Worm (Caenorhabditis elegans) whole organism, L2 larva: ENCODE data around the gene F28H7.2.

Source experiments
- C34F6.9 ChIP-seq: fragments of 150-350 bp; optimal IDR thresholded peaks from 2 replicates; lab custom pipeline; 2014; ENCODE audit warnings: missing biosample characterization, missing genetic modification characterization
- R02D3.7 ChIP-seq: fragments of 150-350 bp; optimal IDR thresholded peaks from 2 replicates; lab custom pipeline; 2014; ENCODE audit warnings: missing biosample characterization, missing genetic modification characterization
- alr-1 ChIP-seq: fragments of 150-350 bp; optimal IDR thresholded peaks from 2 replicates; lab custom pipeline; 2014; ENCODE audit warnings: missing biosample characterization, missing genetic modification characterization
- ama-1 ChIP-seq: fragments of 150-350 bp; optimal IDR thresholded peaks from 2 replicates; lab custom pipeline; 2018; ENCODE audit warnings: inconsistent platforms
- blmp-1 ChIP-seq: sonication (generic microtip); optimal IDR thresholded peaks from 2 replicates; lab custom pipeline; 2017; ENCODE audit warnings: missing genetic modification characterization, mild to moderate bottlenecking, missing compliant biosample characterization, antibody characterized with exemption, moderate library complexity; ENCODE audit not compliant: insufficient read depth
- ceh-82 ChIP-seq: fragments of 150-350 bp; optimal IDR thresholded peaks from 2 replicates; lab custom pipeline; 2014; ENCODE audit warnings: missing biosample characterization, missing genetic modification characterization
- crh-2 ChIP-seq: sonication (generic microtip); optimal IDR thresholded peaks from 2 replicates; lab custom pipeline; 2017; ENCODE audit warnings: missing biosample characterization, missing genetic modification characterization
- dmd-4 ChIP-seq: sonication (generic microtip); optimal IDR thresholded peaks from 2 replicates; lab custom pipeline; 2017; ENCODE audit warnings: missing biosample characterization, missing genetic modification characterization
- egl-27 ChIP-seq: sonication (generic microtip); optimal IDR thresholded peaks from 3 replicates; lab custom pipeline; 2017; ENCODE audit warnings: missing biosample characterization, missing genetic modification reagents, missing genetic modification characterization
- elt-1 ChIP-seq: fragments of 150-350 bp; optimal IDR thresholded peaks from 2 replicates; lab custom pipeline; 2014; ENCODE audit warnings: missing biosample characterization, missing genetic modification characterization
- fos-1 ChIP-seq: fragments of 150-350 bp; optimal IDR thresholded peaks from 2 replicates; lab custom pipeline; 2014; ENCODE audit warnings: missing biosample characterization, missing genetic modification characterization
- gmeb-1 ChIP-seq: fragments of 150-350 bp; optimal IDR thresholded peaks from 2 replicates; lab custom pipeline; 2014; ENCODE audit warnings: missing biosample characterization, missing genetic modification characterization
- lin-11 ChIP-seq: fragments of 150-350 bp; sonication (generic microtip); optimal IDR thresholded peaks from 2 replicates; lab custom pipeline; 2014; ENCODE audit warnings: missing biosample characterization, missing genetic modification characterization, inconsistent platforms, mixed read lengths
- lin-13 ChIP-seq: fragments of 150-350 bp; optimal IDR thresholded peaks from 2 replicates; lab custom pipeline; 2014; ENCODE audit warnings: missing biosample characterization, missing genetic modification reagents, missing genetic modification characterization
- lin-39 ChIP-seq: fragments of 150-350 bp; optimal IDR thresholded peaks from 2 replicates; lab custom pipeline; 2014; ENCODE audit warnings: missing biosample characterization, missing genetic modification reagents, missing genetic modification characterization
- lsy-2 ChIP-seq, 2 experiments: fragments of 150-350 bp in 1 of 2; sonication (generic microtip) in 1 of 2; optimal IDR thresholded peaks; 2 replicates each; lab custom pipeline; 2014 to 2017; ENCODE audit warnings: missing biosample characterization in 2 of 2, missing genetic modification characterization in 2 of 2
- mab-5 ChIP-seq: fragments of 150-350 bp; optimal IDR thresholded peaks from 2 replicates; lab custom pipeline; 2014; ENCODE audit warnings: missing biosample characterization, missing genetic modification characterization
- nhr-10 ChIP-seq: sonication (generic microtip); optimal IDR thresholded peaks from 2 replicates; lab custom pipeline; 2017; ENCODE audit warnings: missing biosample characterization, missing genetic modification characterization
- nhr-129 ChIP-seq: fragments of 150-350 bp; optimal IDR thresholded peaks from 2 replicates; lab custom pipeline; 2014; ENCODE audit warnings: missing biosample characterization, missing genetic modification characterization
- nhr-21 ChIP-seq: fragments of 150-350 bp; optimal IDR thresholded peaks from 2 replicates; lab custom pipeline; 2014; ENCODE audit warnings: missing biosample characterization, missing genetic modification characterization
- nhr-23 ChIP-seq: fragments of 150-350 bp; optimal IDR thresholded peaks from 2 replicates; lab custom pipeline; 2014; ENCODE audit warnings: missing biosample characterization, missing genetic modification reagents, missing genetic modification characterization
- nhr-237 ChIP-seq: fragments of 150-350 bp; optimal IDR thresholded peaks from 2 replicates; lab custom pipeline; 2014; ENCODE audit warnings: missing biosample characterization, missing genetic modification characterization
- nhr-6 ChIP-seq: fragments of 150-350 bp; optimal IDR thresholded peaks from 2 replicates; lab custom pipeline; 2014; ENCODE audit warnings: missing biosample characterization, missing genetic modification characterization
- nhr-77 ChIP-seq: fragments of 150-350 bp; optimal IDR thresholded peaks from 2 replicates; lab custom pipeline; 2014; ENCODE audit warnings: missing biosample characterization, missing genetic modification characterization
- peb-1 ChIP-seq: fragments of 150-350 bp; optimal IDR thresholded peaks from 2 replicates; lab custom pipeline; 2014; ENCODE audit warnings: missing biosample characterization, missing genetic modification characterization
- sem-4 ChIP-seq: fragments of 150-350 bp; optimal IDR thresholded peaks from 2 replicates; lab custom pipeline; 2014; ENCODE audit warnings: missing biosample characterization, missing genetic modification reagents, missing genetic modification characterization
- skn-1 ChIP-seq: sonication (generic microtip); optimal IDR thresholded peaks from 2 replicates; lab custom pipeline; 2017; ENCODE audit warnings: missing biosample characterization, missing genetic modification characterization
- sma-3 ChIP-seq: sonication (generic microtip); optimal IDR thresholded peaks from 2 replicates; lab custom pipeline; 2016; ENCODE audit warnings: missing genetic modification reagents, missing genetic modification characterization, missing compliant biosample characterization
- sma-9 ChIP-seq, 2 experiments: fragments of 150-350 bp in 1 of 2; sonication (generic microtip) in 1 of 2; optimal IDR thresholded peaks; 2 replicates each; lab custom pipeline; 2014 to 2016; ENCODE audit warnings: missing genetic modification characterization in 2 of 2, mild to moderate bottlenecking in 1 of 2, missing biosample characterization in 1 of 2, missing compliant biosample characterization in 1 of 2, missing genetic modification reagents in 1 of 2, moderate library complexity in 1 of 2
- snpc-4 ChIP-seq: fragments of 150-350 bp; optimal IDR thresholded peaks from 2 replicates; lab custom pipeline; 2014; ENCODE audit warnings: missing biosample characterization, missing genetic modification characterization
- unc-39 ChIP-seq: fragments of 150-350 bp; optimal IDR thresholded peaks from 2 replicates; lab custom pipeline; 2014; ENCODE audit warnings: missing biosample characterization, missing genetic modification characterization
- unc-55 ChIP-seq: fragments of 150-350 bp; sonication (generic microtip); optimal IDR thresholded peaks from 3 replicates; lab custom pipeline; 2014; ENCODE audit warnings: missing biosample characterization, missing genetic modification reagents, missing genetic modification characterization
- unc-62 ChIP-seq: fragments of 150-350 bp; optimal IDR thresholded peaks from 2 replicates; lab custom pipeline; 2014; ENCODE audit warnings: missing biosample characterization, missing genetic modification reagents, missing genetic modification characterization
- zag-1 ChIP-seq: fragments of 150-350 bp; optimal IDR thresholded peaks from 2 replicates; lab custom pipeline; 2014; ENCODE audit warnings: missing biosample characterization, missing genetic modification characterization
- ztf-1 ChIP-seq: fragments of 200-800 bp; sonication (Bioruptor generic); conservative IDR thresholded peaks from 2 replicates; pipeline ENCODE4 v1.3.6; 2022; ENCODE audit warnings: missing genetic modification characterization, missing compliant biosample characterization
- ztf-11 ChIP-seq: sonication (generic microtip); optimal IDR thresholded peaks from 2 replicates; lab custom pipeline; 2017; ENCODE audit warnings: missing biosample characterization, missing genetic modification characterization
- ztf-4 ChIP-seq: fragments of 150-350 bp; optimal IDR thresholded peaks from 2 replicates; lab custom pipeline; 2014; ENCODE audit warnings: missing biosample characterization, missing genetic modification characterization

F28H7.2 gene

ce11 chrV:10770026-10770425 is 22.3 kb downstream of the F28H7.2 start, which contains the start of the genes D1054.1 and pas-2:
TSS of gene D1054.1 (minus strand) at chrV:10770217.
TSS of gene pas-2 (plus strand) at chrV:10770368.
- TF ChIP-seq unc-55 = no peak
- TF ChIP-seq C34F6.9 (tag; lab: Kevin White, UChicago) = peak; percentile 50
- no peak for TF ChIP-seq nhr-10 (tag; lab: Kevin White, UChicago)
- TF ChIP-seq lsy-2 (tag; optimal IDR thresholded peaks at IDR 0.05; lab: Kevin White, UChicago) = peak in 1 of 2 experiments; percentile 36
- no peak for TF ChIP-seq nhr-129 (tag; lab: Kevin White, UChicago)
- no peak for TF ChIP-seq ztf-1 (GFP tag; lab: Robert Waterston, UW)
- no peak for TF ChIP-seq R02D3.7 (tag; lab: Kevin White, UChicago)
- TF ChIP-seq unc-39 (tag; lab: Kevin White, UChicago) = no peak
- no peak for TF ChIP-seq ama-1 (lab: Kevin White, UChicago)
- no peak for TF ChIP-seq nhr-6 (tag; lab: Kevin White, UChicago)
- TF ChIP-seq ceh-82 (tag; lab: Kevin White, UChicago) = no peak
- no peak for TF ChIP-seq egl-27 (tag; lab: Kevin White, UChicago)
- TF ChIP-seq mab-5 (tag; lab: Kevin White, UChicago) = no peak
- no peak for TF ChIP-seq blmp-1 (tag; lab: Kevin White, UChicago)
- no peak for TF ChIP-seq snpc-4 (tag; lab: Kevin White, UChicago)
- TF ChIP-seq lin-39 (tag; lab: Kevin White, UChicago) = no peak
- TF ChIP-seq ztf-4 (tag; lab: Kevin White, UChicago) = no peak
- TF ChIP-seq gmeb-1 (tag; lab: Kevin White, UChicago) = no peak
- no peak for TF ChIP-seq sma-3
- TF ChIP-seq sma-9 (GFP tag; optimal IDR thresholded peaks at IDR 0.05; lab: Kevin White, UChicago) = no peak
- no peak for TF ChIP-seq sma-9 (tag; optimal IDR thresholded peaks at IDR 0.05; lab: Kevin White, UChicago)
- TF ChIP-seq skn-1 (tag; lab: Kevin White, UChicago) = peak; percentile 81
- no peak for TF ChIP-seq elt-1 (tag; lab: Kevin White, UChicago)
- TF ChIP-seq peb-1 (tag; lab: Kevin White, UChicago) = no peak
- TF ChIP-seq nhr-21 (tag; lab: Kevin White, UChicago) = no peak
- TF ChIP-seq alr-1 (tag; lab: Kevin White, UChicago) = no peak
- TF ChIP-seq ztf-11 (tag; lab: Kevin White, UChicago) = no peak
- TF ChIP-seq lin-11 (tag; lab: Kevin White, UChicago) = no peak
- TF ChIP-seq nhr-237 (tag; lab: Kevin White, UChicago) = no peak
- TF ChIP-seq nhr-77 = no peak
- TF ChIP-seq dmd-4 (tag; lab: Kevin White, UChicago) = no peak
- no peak for TF ChIP-seq zag-1 (tag; lab: Kevin White, UChicago)
- peak; percentile 24 for TF ChIP-seq crh-2 (tag; lab: Kevin White, UChicago)
- TF ChIP-seq sem-4 (tag; lab: Kevin White, UChicago) = no peak
- no peak for TF ChIP-seq fos-1

- TF ChIP-seq dmd-4 (tag; lab: Kevin White, UChicago) (no peak), nhr-237 (tag; lab: Kevin White, UChicago) (no peak), lsy-2 (tag; optimal IDR thresholded peaks at IDR 0.05; lab: Kevin White, UChicago) (no peak), nhr-6 (tag; lab: Kevin White, UChicago) (no peak), nhr-23 (tag; lab: Kevin White, UChicago) (no peak), lin-13 (GFP tag; lab: Kevin White, UChicago) (no peak), unc-62 (GFP tag; lab: Kevin White, UChicago) (no peak), ztf-1 (GFP tag; lab: Robert Waterston, UW) (no peak), peb-1 (tag; lab: Kevin White, UChicago) (no peak), gmeb-1 (tag; lab: Kevin White, UChicago) (no peak), lin-39 (tag; lab: Kevin White, UChicago) (no peak), sem-4 (tag; lab: Kevin White, UChicago) (no peak), nhr-129 (tag; lab: Kevin White, UChicago) (no peak), sma-9 (GFP tag; optimal IDR thresholded peaks at IDR 0.05; lab: Kevin White, UChicago) (no peak), sma-9 (tag; optimal IDR thresholded peaks at IDR 0.05; lab: Kevin White, UChicago) (no peak), zag-1 (tag; lab: Kevin White, UChicago) (no peak), elt-1 (tag; lab: Kevin White, UChicago) (no peak), skn-1 (tag; lab: Kevin White, UChicago) (no peak), nhr-21 (tag; lab: Kevin White, UChicago) (no peak), ceh-82 (tag; lab: Kevin White, UChicago) (no peak)
- TF ChIP-seq, all 48 proteins: peak for 0
Measured at ce11 chrV:10771390-10771789, 23.7 kb downstream of the F28H7.2 start, which contains the start of gene D1054.3. TSS of gene D1054.3 (plus strand) at chrV:10771451.
